Worm (Caenorhabditis elegans): ENCODE measurements around the gene srd-20.

- TF ChIP-seq ama-1 (optimal IDR thresholded peaks at IDR 0.05) (no peak), hmg-4 (GFP tag; optimal IDR thresholded peaks at IDR 0.05) (no peak)
Measured at ce11 chrV:6010642-6011041, 44.7 kb upstream of the srd-20 start.

All from whole organism, early embryonic.